Worm (Caenorhabditis elegans): ENCODE data around the gene nhr-231.

ce11 chrV:18808621-18809020, 17.9 kb downstream of the nhr-231 start, which contains the start of gene C54E10.6:
- TF ChIP-seq unc-130 (GFP tag; optimal IDR thresholded peaks at IDR 0.05) (no peak), ama-1 (optimal IDR thresholded peaks at IDR 0.05) (no peak), hlh-30 (tag; optimal IDR thresholded peaks at IDR 0.05; ENCODE audit: insufficient read depth) (peak; percentile 18), nhr-28 (tag; optimal IDR thresholded peaks at IDR 0.05) (no peak), F10B5.3 (tag; optimal IDR thresholded peaks at IDR 0.05) (no peak), ces-1 (GFP tag; optimal IDR thresholded peaks at IDR 0.05) (peak; percentile 16)

All from whole organism, L4 larva.